Fruit fly (Drosophila melanogaster): ENCODE measurements around the gene Cp15.

Cp15 gene

dm6 chr3L:8699612-8700011 lies 28.7 kb upstream of the Cp15 start (continued):
- TF ChIP-seq Nf-YB (GFP tag; optimal IDR thresholded peaks at IDR 0.05) (peak; percentile 64), tio (GFP tag; optimal IDR thresholded peaks at IDR 0.05) (no peak), dpn (GFP tag; optimal IDR thresholded peaks at IDR 0.05) (no peak), fu2 (GFP tag; optimal IDR thresholded peaks at IDR 0.05) (no peak), D (optimal IDR thresholded peaks at IDR 0.05) (no peak), D (GFP tag; optimal IDR thresholded peaks at IDR 0.05) (no peak), sim (GFP tag; IDR thresholded peaks at IDR 0.05) (0 out of 2 replicates have a peak, but pooled peaks have one; percentile 6), vvl (GFP tag; IDR thresholded peaks at IDR 0.05) (peak; percentile 22; the same call in 1 of the 2 replicates), bbx (GFP tag; IDR thresholded peaks at IDR 0.05; ENCODE audit: partially characterized antibody) (no peak), CG34376 (GFP tag; optimal IDR thresholded peaks at IDR 0.05) (peak; percentile 23), CG10147 (GFP tag; optimal IDR thresholded peaks at IDR 0.05) (no peak), usp (GFP tag; optimal IDR thresholded peaks at IDR 0.05) (no peak), CG6683 (GFP tag; optimal IDR thresholded peaks at IDR 0.05) (no peak), caup (GFP tag; optimal IDR thresholded peaks at IDR 0.05; ENCODE audit: severe bottlenecking) (no peak), bowl (GFP tag; IDR thresholded peaks at IDR 0.05) (no peak), Dbx (GFP tag; IDR thresholded peaks at IDR 0.05) (0 out of 3 replicates have a peak, but pooled peaks have one; percentile 11), Hey (tag; optimal IDR thresholded peaks at IDR 0.05) (peak; percentile 88), Awh (GFP tag; IDR thresholded peaks at IDR 0.05) (0 out of 2 replicates have a peak, but pooled peaks have one; percentile 32), CG7271 (tag; optimal IDR thresholded peaks at IDR 0.05) (no peak), YL-1 (GFP tag; optimal IDR thresholded peaks at IDR 0.05) (no peak), CG32772 (GFP tag; IDR thresholded peaks at IDR 0.05) (no peak), maf-S (GFP tag; optimal IDR thresholded peaks at IDR 0.05) (no peak), al (GFP tag; IDR thresholded peaks at IDR 0.05) (no peak), CG15696 (tag; optimal IDR thresholded peaks at IDR 0.05) (peak; percentile 59), CkIIα-i1 (GFP tag; IDR thresholded peaks at IDR 0.05) (no peak), Chrac-16 (GFP tag; optimal IDR thresholded peaks at IDR 0.05) (no peak), prd (optimal IDR thresholded peaks at IDR 0.05) (no peak), prd (GFP tag; IDR thresholded peaks at IDR 0.05) (no peak), grau (tag; optimal IDR thresholded peaks at IDR 0.05) (no peak), cas (GFP tag; IDR thresholded peaks at IDR 0.05) (no peak), CG18599 (GFP tag; optimal IDR thresholded peaks at IDR 0.05) (peak; percentile 34), wdn (GFP tag; IDR thresholded peaks at IDR 0.05) (no peak), toy (GFP tag; IDR thresholded peaks at IDR 0.05) (no peak), CG18619 (GFP tag; optimal IDR thresholded peaks at IDR 0.05) (no peak), gem (tag; optimal IDR thresholded peaks at IDR 0.05) (no peak), crp (GFP tag; optimal IDR thresholded peaks at IDR 0.05) (no peak), GATAe (GFP tag; conservative IDR thresholded peaks at IDR 0.05) (peak; percentile 93), ci (GFP tag; IDR thresholded peaks at IDR 0.05) (peak; percentile 41; the same call in 1 of the 3 replicates), CG1024 (GFP tag; IDR thresholded peaks at IDR 0.05) (0 out of 2 replicates have a peak, but pooled peaks have one; percentile 15), CG12769 (tag; optimal IDR thresholded peaks at IDR 0.05) (no peak)

DNA sequence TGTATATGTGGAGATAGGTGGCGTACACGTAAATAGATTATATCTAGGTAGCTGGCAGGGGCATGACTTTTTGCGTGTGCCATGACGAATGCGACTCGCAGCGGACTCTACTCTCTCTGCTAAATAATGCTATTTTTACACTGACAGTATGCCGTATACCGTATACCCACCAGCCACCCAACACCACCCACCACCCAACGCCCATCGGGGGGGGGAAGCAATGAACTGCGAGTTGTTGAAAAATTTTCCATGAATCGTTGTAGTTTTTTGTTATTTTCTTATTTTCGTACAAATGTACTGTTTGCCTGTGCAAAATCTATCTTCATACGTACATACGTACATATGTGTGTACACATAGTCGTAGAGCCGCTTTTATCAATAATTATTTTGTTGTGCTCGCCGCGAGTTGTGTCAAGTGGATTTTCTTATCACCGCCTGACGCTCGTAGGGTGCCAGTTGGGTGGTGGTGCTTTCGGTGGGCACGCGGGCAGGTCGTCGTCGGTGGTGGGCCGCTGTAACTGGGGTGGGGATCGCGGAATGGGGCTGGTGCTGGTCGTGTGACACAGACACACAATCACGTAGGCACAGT lies 28.1 kb upstream of the Cp15 start:
- peak; percentile 99 for TF ChIP-seq sug (tag; optimal IDR thresholded peaks at IDR 0.05)
- no peak for TF ChIP-seq CG4328 (GFP tag; optimal IDR thresholded peaks at IDR 0.05)
- peak; percentile 93 for TF ChIP-seq CG10543 (GFP tag; optimal IDR thresholded peaks at IDR 0.05)
- no peak for TF ChIP-seq CG10462 (GFP tag; optimal IDR thresholded peaks at IDR 0.05)
- TF ChIP-seq nom (GFP tag; optimal IDR thresholded peaks at IDR 0.05): peak; percentile 29
- TF ChIP-seq Sry-β (GFP tag; optimal IDR thresholded peaks at IDR 0.05): no peak
- TF ChIP-seq CG14710 (tag; optimal IDR thresholded peaks at IDR 0.05): no peak
- no peak for TF ChIP-seq CHES-1-like (GFP tag; optimal IDR thresholded peaks at IDR 0.05)
- TF ChIP-seq hbn (GFP tag; IDR thresholded peaks at IDR 0.05; ENCODE audit: partially characterized antibody): no peak
- no peak for TF ChIP-seq hth (optimal IDR thresholded peaks at IDR 0.05)
- no peak for TF ChIP-seq CG2889 (GFP tag; IDR thresholded peaks at IDR 0.05)
- peak; percentile 93 for TF ChIP-seq mirr (GFP tag; optimal IDR thresholded peaks at IDR 0.05)
- peak; percentile 59; the same call in 1 of the 3 replicates for TF ChIP-seq CG6175 (GFP tag; IDR thresholded peaks at IDR 0.05)

Measured in whole organism, embryonic.